Fruit fly (Drosophila melanogaster) whole organism, embryonic: ENCODE results near the gene Egfrap.

Experiments
- Ada2b ChIP-seq: fragments of 200-800 bp; sonication (Bioruptor generic); IDR thresholded peaks from 2 replicates; pipeline ENCODE4 v1.3.6; 2022; ENCODE audit warnings: missing biosample characterization, missing genetic modification characterization
- Antp ChIP-seq: fragments of 200-800 bp; sonication (Bioruptor generic); optimal IDR thresholded peaks from 3 replicates; lab custom pipeline; 2016; ENCODE audit warnings: missing biosample characterization, missing genetic modification characterization
- Atf3 ChIP-seq: fragments of 200-800 bp; sonication (Bioruptor generic); optimal IDR thresholded peaks from 3 replicates; lab custom pipeline; 2016; ENCODE audit warnings: missing biosample characterization, missing genetic modification characterization
- Bgb ChIP-seq: fragments of 200-800 bp; sonication (Bioruptor generic); IDR thresholded peaks from 2 replicates; pipeline ENCODE4 v1.3.6; 2022; ENCODE audit warnings: missing biosample characterization, missing genetic modification characterization; ENCODE audit not compliant: partially characterized antibody
- BtbVII ChIP-seq: fragments of 200-800 bp; sonication (Bioruptor generic); optimal IDR thresholded peaks from 3 replicates; lab custom pipeline; 2017; ENCODE audit warnings: missing biosample characterization, mild to moderate bottlenecking, missing genetic modification characterization
- CG10366 ChIP-seq: fragments of 200-800 bp; sonication (Bioruptor generic); IDR thresholded peaks from 2 replicates; pipeline ENCODE4 v1.3.6; 2022; ENCODE audit warnings: missing biosample characterization, missing genetic modification characterization
- CG10565 ChIP-seq: fragments of 200-800 bp; sonication (Bioruptor generic); optimal IDR thresholded peaks from 3 replicates; lab custom pipeline; 2016; ENCODE audit warnings: missing biosample characterization, mild to moderate bottlenecking, missing genetic modification characterization
- CG11093 ChIP-seq: fragments of 200-800 bp; sonication (Bioruptor generic); IDR thresholded peaks from 3 replicates; pipeline ENCODE4 v1.3.6; 2022; ENCODE audit warnings: missing biosample characterization, missing genetic modification characterization
- CG11695 ChIP-seq: fragments of 200-800 bp; sonication (Bioruptor generic); IDR thresholded peaks from 3 replicates; pipeline ENCODE4 v1.3.6; 2022; ENCODE audit warnings: missing biosample characterization, missing genetic modification characterization
- CG11696 ChIP-seq: fragments of 200-800 bp; sonication (Bioruptor generic); IDR thresholded peaks from 2 replicates; pipeline ENCODE4 v1.3.6; 2022; ENCODE audit warnings: missing biosample characterization, missing genetic modification characterization
- CG12104 ChIP-seq: fragments of 200-800 bp; sonication (Bioruptor generic); optimal IDR thresholded peaks from 3 replicates; lab custom pipeline; 2016; ENCODE audit warnings: missing biosample characterization, missing genetic modification characterization
- CG1233 ChIP-seq: fragments of 200-800 bp; sonication (Bioruptor generic); optimal IDR thresholded peaks from 4 replicates; lab custom pipeline; 2018; ENCODE audit warnings: missing biosample characterization, mild to moderate bottlenecking, missing genetic modification characterization
- CG12744 ChIP-seq: fragments of 200-800 bp; sonication (Bioruptor generic); optimal IDR thresholded peaks from 2 replicates; lab custom pipeline; 2016; ENCODE audit warnings: missing biosample characterization, missing genetic modification characterization
- CG14014 ChIP-seq: fragments of 200-800 bp; sonication (Bioruptor generic); IDR thresholded peaks from 2 replicates; pipeline ENCODE4 v1.3.6; 2022; ENCODE audit warnings: missing biosample characterization, missing genetic modification characterization
- CG14860 ChIP-seq: fragments of 200-800 bp; sonication (Bioruptor generic); IDR thresholded peaks from 3 replicates; pipeline ENCODE4 v1.3.6; 2022; ENCODE audit warnings: missing biosample characterization, missing genetic modification characterization; ENCODE audit not compliant: partially characterized antibody
- CG14965 ChIP-seq: fragments of 200-800 bp; sonication (Bioruptor generic); optimal IDR thresholded peaks from 2 replicates; lab custom pipeline; 2016; ENCODE audit warnings: missing biosample characterization, missing genetic modification characterization, borderline replicate concordance
- CG18476 ChIP-seq: fragments of 200-800 bp; sonication (Bioruptor generic); optimal IDR thresholded peaks from 2 replicates; lab custom pipeline; 2016; ENCODE audit warnings: missing biosample characterization, mild to moderate bottlenecking, missing genetic modification characterization
- CG2712 ChIP-seq: fragments of 200-800 bp; optimal IDR thresholded peaks from 3 replicates; lab custom pipeline; 2019; ENCODE audit warnings: missing biosample characterization, mild to moderate bottlenecking, missing genetic modification characterization, moderate library complexity
- CG3281 ChIP-seq: fragments of 200-800 bp; sonication (Bioruptor generic); optimal IDR thresholded peaks from 3 replicates; lab custom pipeline; 2017; ENCODE audit warnings: missing biosample characterization, mild to moderate bottlenecking, missing genetic modification characterization
- CG3838 ChIP-seq: fragments of 200-800 bp; sonication (Bioruptor generic); optimal IDR thresholded peaks from 3 replicates; lab custom pipeline; 2016; ENCODE audit warnings: missing biosample characterization, missing genetic modification characterization
- CG4360 ChIP-seq: fragments of 200-800 bp; sonication (Bioruptor generic); IDR thresholded peaks from 2 replicates; pipeline ENCODE4 v1.3.6; 2022; ENCODE audit warnings: missing biosample characterization, missing genetic modification characterization
- CG4820 ChIP-seq: fragments of 200-800 bp; sonication (Bioruptor generic); optimal IDR thresholded peaks from 3 replicates; lab custom pipeline; 2016; ENCODE audit warnings: missing biosample characterization, missing genetic modification characterization
- CG5245 ChIP-seq: fragments of 200-800 bp; sonication (Bioruptor generic); optimal IDR thresholded peaks from 3 replicates; lab custom pipeline; 2016; ENCODE audit warnings: missing biosample characterization, missing genetic modification characterization
- CG6765 ChIP-seq: fragments of 200-800 bp; sonication (Bioruptor generic); optimal IDR thresholded peaks from 3 replicates; lab custom pipeline; 2017; ENCODE audit warnings: missing biosample characterization, mild to moderate bottlenecking, missing genetic modification characterization
- CG7556 ChIP-seq: fragments of 200-800 bp; sonication (Bioruptor generic); optimal IDR thresholded peaks from 2 replicates; lab custom pipeline; 2017; ENCODE audit warnings: missing biosample characterization, mild to moderate bottlenecking, missing genetic modification characterization
- CG7786 ChIP-seq: fragments of 200-800 bp; sonication (Bioruptor generic); optimal IDR thresholded peaks from 2 replicates; lab custom pipeline; 2016; ENCODE audit warnings: missing biosample characterization, missing genetic modification characterization
- CG7963 ChIP-seq: fragments of 200-800 bp; sonication (Bioruptor generic); IDR thresholded peaks from 3 replicates; pipeline ENCODE4 v1.3.6; 2022; ENCODE audit warnings: missing biosample characterization, missing genetic modification characterization; ENCODE audit not compliant: partially characterized antibody
- CG8089 ChIP-seq: fragments of 200-800 bp; sonication (Bioruptor generic); optimal IDR thresholded peaks from 3 replicates; lab custom pipeline; 2016; ENCODE audit warnings: missing biosample characterization, missing genetic modification characterization
- CG8290 ChIP-seq, 3 experiments: fragments of 200-800 bp; sonication (Bioruptor generic); optimal IDR thresholded peaks; 2 replicates each; lab custom pipeline; 2016 to 2019; ENCODE audit warnings: missing biosample characterization in 3 of 3, missing genetic modification characterization in 3 of 3, mild to moderate bottlenecking in 2 of 3, moderate library complexity in 1 of 3
- Dll ChIP-seq: fragments of 200-800 bp; sonication (Bioruptor generic); IDR thresholded peaks from 4 replicates; pipeline ENCODE4 v1.3.6; 2022; ENCODE audit warnings: missing biosample characterization, missing genetic modification characterization; ENCODE audit not compliant: partially characterized antibody
- Drgx ChIP-seq: fragments of 200-800 bp; sonication (Bioruptor generic); IDR thresholded peaks from 2 replicates; pipeline ENCODE4 v1.3.6; 2022; ENCODE audit warnings: missing biosample characterization, missing genetic modification characterization
- bsh ChIP-seq, 2 experiments: fragments of 200-800 bp; sonication (Bioruptor generic); optimal IDR thresholded peaks; 2 replicates each; lab custom pipeline; 2017 to 2018; ENCODE audit warnings: mild to moderate bottlenecking in 2 of 2, missing biosample characterization in 2 of 2, missing genetic modification characterization in 2 of 2, moderate library complexity in 1 of 2
- cg ChIP-seq: fragments of 200-800 bp; sonication (Bioruptor generic); optimal IDR thresholded peaks from 3 replicates; lab custom pipeline; 2019; ENCODE audit warnings: missing biosample characterization, mild to moderate bottlenecking, missing genetic modification characterization, moderate library complexity
- crol ChIP-seq: fragments of 200-800 bp; sonication (Bioruptor generic); IDR thresholded peaks from 2 replicates; pipeline ENCODE4 v1.3.6; 2022; ENCODE audit warnings: missing biosample characterization, missing genetic modification characterization
- crp ChIP-seq, 2 experiments: fragments of 200-800 bp; sonication (Bioruptor generic); optimal IDR thresholded peaks; 2 replicates in 1 of 2; 3 replicates in 1 of 2; lab custom pipeline; 2017; ENCODE audit warnings: missing biosample characterization in 2 of 2, missing genetic modification characterization in 2 of 2, mild to moderate bottlenecking in 1 of 2, moderate library complexity in 1 of 2
- dmrt99B ChIP-seq: fragments of 200-800 bp; sonication (Bioruptor generic); optimal IDR thresholded peaks from 2 replicates; lab custom pipeline; 2018; ENCODE audit warnings: missing biosample characterization, mild to moderate bottlenecking, missing genetic modification characterization, moderate library complexity
- fu2 ChIP-seq: fragments of 200-800 bp; sonication (Bioruptor generic); optimal IDR thresholded peaks from 2 replicates; lab custom pipeline; 2016; ENCODE audit warnings: missing biosample characterization, missing genetic modification characterization
- gt ChIP-seq: fragments of 200-800 bp; sonication (Bioruptor generic); IDR thresholded peaks from 2 replicates; pipeline ENCODE4 v1.3.6; 2022; ENCODE audit warnings: missing biosample characterization, missing genetic modification characterization
- h ChIP-seq: fragments of >200 bp; optimal IDR thresholded peaks from 2 replicates; lab custom pipeline; 2017
- jigr1 ChIP-seq: fragments of 200-800 bp; sonication (Bioruptor generic); IDR thresholded peaks from 3 replicates; pipeline ENCODE4 v1.3.6; 2022; ENCODE audit warnings: missing biosample characterization, missing genetic modification characterization
- onecut ChIP-seq: fragments of 200-800 bp; sonication (Bioruptor generic); IDR thresholded peaks from 2 replicates; pipeline ENCODE4 v1.3.6; 2022; ENCODE audit warnings: missing biosample characterization, missing genetic modification characterization
- org-1 ChIP-seq: fragments of 200-800 bp; sonication (Bioruptor generic); optimal IDR thresholded peaks from 2 replicates; lab custom pipeline; 2017; ENCODE audit warnings: missing biosample characterization, missing genetic modification characterization
- otp ChIP-seq: fragments of 200-800 bp; sonication (Bioruptor generic); IDR thresholded peaks from 3 replicates; pipeline ENCODE4, ENCODE4 v1.3.6; 2022; ENCODE audit warnings: missing biosample characterization, missing genetic modification characterization
- row ChIP-seq: fragments of 200-800 bp; sonication (Bioruptor generic); IDR thresholded peaks from 3 replicates; pipeline ENCODE4 v1.3.6; 2022; ENCODE audit warnings: missing biosample characterization, missing genetic modification characterization
- seq ChIP-seq: fragments of 200-800 bp; sonication (Bioruptor generic); IDR thresholded peaks from 2 replicates; pipeline ENCODE4 v1.3.6; 2022; ENCODE audit warnings: missing biosample characterization, missing genetic modification characterization
- sim ChIP-seq: fragments of 200-800 bp; sonication (Bioruptor generic); IDR thresholded peaks from 2 replicates; pipeline ENCODE4 v1.3.6; 2022; ENCODE audit warnings: missing biosample characterization, missing genetic modification characterization
- sna ChIP-seq: fragments of 200-800 bp; sonication (Bioruptor generic); IDR thresholded peaks from 2 replicates; pipeline ENCODE4 v1.3.6; 2022; ENCODE audit warnings: missing biosample characterization, missing genetic modification characterization; ENCODE audit not compliant: partially characterized antibody
- so ChIP-seq: fragments of 200-800 bp; sonication (Bioruptor generic); IDR thresholded peaks from 3 replicates; pipeline ENCODE4 v1.3.6; 2022; ENCODE audit warnings: missing biosample characterization, missing genetic modification characterization
- stwl ChIP-seq: fragments of 200-800 bp; sonication (Bioruptor generic); optimal IDR thresholded peaks from 3 replicates; lab custom pipeline; 2018; ENCODE audit warnings: missing biosample characterization, mild to moderate bottlenecking, missing genetic modification characterization, moderate library complexity
- sug ChIP-seq: fragments of 200-800 bp; optimal IDR thresholded peaks from 2 replicates; lab custom pipeline; 2019; ENCODE audit warnings: missing biosample characterization, mild to moderate bottlenecking, missing genetic modification characterization, moderate library complexity
- twi ChIP-seq: fragments of 200-800 bp; optimal IDR thresholded peaks from 2 replicates; lab custom pipeline; 2019; ENCODE audit warnings: missing biosample characterization, mild to moderate bottlenecking, missing genetic modification characterization, moderate library complexity

The Egfrap gene

dm6 chr3L:5988675-5989074, 38.2 kb upstream of the Egfrap start (continued):
- TF ChIP-seq stwl (peak; percentile 35), CG7963 (GFP tag; lab: Robert Waterston, UW) (no peak), crp (GFP tag; optimal IDR thresholded peaks at IDR 0.05; lab: Kevin White, UChicago) (no peak), seq (peak; percentile 34; the same call in 1 of the 2 replicates), CG14014 (GFP tag; lab: Robert Waterston, UW) (no peak), CG14965 (GFP tag; lab: Kevin White, UChicago) (peak; percentile 59), twi (tag; lab: Kevin White, UChicago) (no peak), CG7556 (no peak), CG8290 (GFP tag; optimal IDR thresholded peaks at IDR 0.05; lab: Kevin White, UChicago) (no peak), CG8290 (tag; optimal IDR thresholded peaks at IDR 0.05; lab: Kevin White, UChicago) (no peak), Antp (GFP tag; lab: Kevin White, UChicago) (no peak), Bgb (GFP tag; lab: Robert Waterston, UW) (no peak), sim (GFP tag; lab: Robert Waterston, UW) (peak; percentile 68; the same call in 1 of the 2 replicates), h (no peak), org-1 (GFP tag; lab: Kevin White, UChicago) (peak; percentile 29), CG7786 (GFP tag; lab: Kevin White, UChicago) (no peak), CG10366 (GFP tag; lab: Robert Waterston, UW) (peak; percentile 54), CG6765 (GFP tag; lab: Kevin White, UChicago) (no peak), CG1233 (GFP tag; lab: Kevin White, UChicago) (peak; percentile 20), CG5245 (peak; percentile 57), fu2 (GFP tag; lab: Kevin White, UChicago) (no peak), Drgx (GFP tag; lab: Robert Waterston, UW) (peak; percentile 30; the same call in 1 of the 2 replicates), bsh (GFP tag; optimal IDR thresholded peaks at IDR 0.05; lab: Kevin White, UChicago) (peak in 1 of 2 experiments; percentile 47), CG12104 (GFP tag; lab: Kevin White, UChicago) (no peak), cg (GFP tag; lab: Kevin White, UChicago) (no peak), gt (GFP tag; lab: Robert Waterston, UW) (no peak), CG11093 (0 out of 3 replicates have a peak, but pooled peaks have one; percentile 53), onecut (peak; percentile 70), dmrt99B (tag; lab: Kevin White, UChicago) (peak; percentile 69), CG2712 (tag; lab: Kevin White, UChicago) (peak; percentile 79), Atf3 (GFP tag; lab: Kevin White, UChicago) (peak; percentile 4), Ada2b (GFP tag; lab: Robert Waterston, UW) (peak; percentile 67), sna (GFP tag; lab: Robert Waterston, UW) (no peak), CG14860 (GFP tag; lab: Robert Waterston, UW) (no peak), CG3838 (GFP tag; lab: Kevin White, UChicago) (no peak), CG4360 (peak; percentile 23; the same call in 1 of the 2 replicates), so (GFP tag; lab: Robert Waterston, UW) (no peak), CG3281 (GFP tag; lab: Kevin White, UChicago) (no peak), otp (GFP tag; lab: Robert Waterston, UW) (peak; percentile 83), row (peak; percentile 55), BtbVII (GFP tag; lab: Kevin White, UChicago) (no peak), CG12744 (GFP tag; lab: Kevin White, UChicago) (no peak), sug (tag; lab: Kevin White, UChicago) (no peak), CG8089 (GFP tag; lab: Kevin White, UChicago) (no peak), crol (GFP tag; lab: Robert Waterston, UW) (no peak), CG11695 (GFP tag; lab: Robert Waterston, UW) (0 out of 3 replicates have a peak, but pooled peaks have one; percentile 42), jigr1 (GFP tag; lab: Robert Waterston, UW) (no peak), CG18476 (no peak), Dll (GFP tag; lab: Robert Waterston, UW) (no peak), CG10565 (GFP tag; lab: Kevin White, UChicago) (no peak), CG4820 (GFP tag; lab: Kevin White, UChicago) (peak; percentile 75), CG11696 (GFP tag; lab: Robert Waterston, UW) (peak; percentile 30; the same call in 1 of the 2 replicates)
